Worm (Caenorhabditis elegans) whole organism, L4 larva: Measurements from ENCODE around the gene F42A9.6.

Experiments used
- ama-1 ChIP-seq: fragments of 150-350 bp; optimal IDR thresholded peaks from 2 replicates; lab custom pipeline; 2014; ENCODE audit warnings: inconsistent platforms, mixed read lengths
- ceh-82 ChIP-seq: sonication (generic microtip); optimal IDR thresholded peaks from 2 replicates; lab custom pipeline; 2017; ENCODE audit warnings: missing biosample characterization, missing genetic modification characterization
- egl-43 ChIP-seq: fragments of 200-800 bp; sonication (Bioruptor generic); IDR thresholded peaks from 2 replicates; pipeline ENCODE4 v1.3.6; 2022; ENCODE audit warnings: missing genetic modification reagents, missing genetic modification characterization, missing compliant biosample characterization
- nhr-11 ChIP-seq: fragments of 150-350 bp; optimal IDR thresholded peaks from 2 replicates; lab custom pipeline; 2014; ENCODE audit warnings: missing biosample characterization, missing genetic modification characterization
- nhr-237 ChIP-seq: sonication (generic microtip); optimal IDR thresholded peaks from 2 replicates; lab custom pipeline; 2017; ENCODE audit warnings: missing biosample characterization, missing genetic modification characterization
- nhr-77 ChIP-seq: fragments of 150-350 bp; optimal IDR thresholded peaks from 2 replicates; lab custom pipeline; 2014; ENCODE audit warnings: missing biosample characterization, missing genetic modification characterization
- unc-39 ChIP-seq: sonication (generic microtip); optimal IDR thresholded peaks from 2 replicates; lab custom pipeline; 2017; ENCODE audit warnings: missing biosample characterization, missing genetic modification characterization
- unc-62 ChIP-seq, 3 experiments: fragments of 150-350 bp in 1 of 3; sonication (generic microtip); optimal IDR thresholded peaks in 2 of 3; peaks in 1 of 3; 1 replicate in 1 of 3; 2 replicates in 2 of 3; lab custom pipeline; 2014 to 2017; ENCODE audit warnings: missing biosample characterization in 3 of 3, missing genetic modification characterization in 3 of 3, missing genetic modification reagents in 3 of 3, missing genotype in 1 of 3
- zfp-2 ChIP-seq: sonication (generic microtip); optimal IDR thresholded peaks from 2 replicates; lab custom pipeline; 2016; ENCODE audit warnings: mild to moderate bottlenecking, missing genetic modification characterization, missing compliant biosample characterization
- ztf-11 ChIP-seq: fragments of 150-350 bp; optimal IDR thresholded peaks from 2 replicates; lab custom pipeline; 2014; ENCODE audit warnings: missing biosample characterization, missing genetic modification characterization

- no peak for TF ChIP-seq unc-39 (tag; lab: Kevin White, UChicago)
- no peak for TF ChIP-seq ama-1 (lab: Kevin White, UChicago)
- TF ChIP-seq egl-43, result no peak
- no peak for TF ChIP-seq nhr-237 (tag; lab: Kevin White, UChicago)
- TF ChIP-seq nhr-11 (tag; lab: Kevin White, UChicago), result no peak
- no peak for TF ChIP-seq nhr-77 (tag; lab: Kevin White, UChicago)
- TF ChIP-seq ztf-11 (tag; lab: Kevin White, UChicago), result no peak
- TF ChIP-seq ceh-82, result no peak
- no peak for TF ChIP-seq zfp-2
- TF ChIP-seq unc-62 (GFP tag; optimal IDR thresholded peaks at IDR 0.05 in 1 of 2; lab: Kevin White, UChicago), result no peak
- TF ChIP-seq unc-62 (tag; optimal IDR thresholded peaks at IDR 0.05; lab: Kevin White, UChicago), result no peak
Observed at ce11 chrIV:8617047-8617446, 8.0 kb downstream of the F42A9.6 start, which contains the start of the genes F42A9.7 and F42A9.3.
